Worm (Caenorhabditis elegans): ENCODE measurements around the gene gldi-9.
"Not testable (repeated sequence)": the region's sequence is repeated elsewhere in the genome, so short reads cannot be mapped to it uniquely, and the experiment has no call there.

DNA sequence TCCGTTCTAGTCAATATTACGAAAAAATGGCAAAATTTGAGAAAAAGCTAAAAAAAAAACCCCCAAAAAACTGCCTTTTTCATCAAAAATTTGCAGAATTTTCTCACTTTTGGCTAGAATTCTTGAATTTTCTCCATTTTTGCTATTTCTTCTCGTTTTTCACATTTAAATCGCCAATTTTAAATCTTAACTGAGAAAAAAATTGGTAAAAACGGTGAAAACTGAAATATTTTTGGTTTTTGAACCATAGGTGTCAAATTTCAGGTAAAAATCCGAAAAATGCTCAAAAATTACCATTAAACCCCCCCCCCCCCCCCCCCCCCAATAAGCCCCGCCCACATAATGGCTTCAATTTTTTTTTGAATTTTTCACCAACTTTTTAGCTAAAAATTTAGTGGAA is 56.8 kb downstream of the gldi-9 start, which contains the start of gene cox-6B:
- not testable (repeated sequence) for TF ChIP-seq ceh-6 (GFP tag; optimal IDR thresholded peaks at IDR 0.05); hlh-30 (tag; optimal IDR thresholded peaks at IDR 0.05; ENCODE audit: insufficient read depth); ceh-18 (tag; optimal IDR thresholded peaks at IDR 0.05)

Data from whole organism, late embryonic.